Fruit fly (Drosophila melanogaster) whole organism: ENCODE measurements around the gene CG13601.

ENCODE experiments used
- CG8478 ChIP-seq: fragments of >200 bp; optimal IDR thresholded peaks from 2 replicates; lab custom pipeline; 2018; ENCODE audit warnings: inconsistent platforms
- Dll ChIP-seq: fragments of >200 bp; optimal IDR thresholded peaks from 2 replicates; lab custom pipeline; 2017
- EcR ChIP-seq, 2 experiments: fragments of >200 bp; optimal IDR thresholded peaks; 2 replicates each; lab custom pipeline; 2017; ENCODE audit warnings: missing biosample characterization in 2 of 2, missing genetic modification characterization in 2 of 2, missing genetic modification reagents in 2 of 2
- pan ChIP-seq: fragments of >200 bp; optimal IDR thresholded peaks from 2 replicates; lab custom pipeline; 2017
- psq ChIP-seq: fragments of >200 bp; optimal IDR thresholded peaks from 2 replicates; lab custom pipeline; 2017
- usp ChIP-seq: fragments of >200 bp; optimal IDR thresholded peaks from 2 replicates; lab custom pipeline; 2017; ENCODE audit warnings: missing biosample characterization, missing genetic modification characterization, mixed read lengths

Gene CG13601

DNA sequence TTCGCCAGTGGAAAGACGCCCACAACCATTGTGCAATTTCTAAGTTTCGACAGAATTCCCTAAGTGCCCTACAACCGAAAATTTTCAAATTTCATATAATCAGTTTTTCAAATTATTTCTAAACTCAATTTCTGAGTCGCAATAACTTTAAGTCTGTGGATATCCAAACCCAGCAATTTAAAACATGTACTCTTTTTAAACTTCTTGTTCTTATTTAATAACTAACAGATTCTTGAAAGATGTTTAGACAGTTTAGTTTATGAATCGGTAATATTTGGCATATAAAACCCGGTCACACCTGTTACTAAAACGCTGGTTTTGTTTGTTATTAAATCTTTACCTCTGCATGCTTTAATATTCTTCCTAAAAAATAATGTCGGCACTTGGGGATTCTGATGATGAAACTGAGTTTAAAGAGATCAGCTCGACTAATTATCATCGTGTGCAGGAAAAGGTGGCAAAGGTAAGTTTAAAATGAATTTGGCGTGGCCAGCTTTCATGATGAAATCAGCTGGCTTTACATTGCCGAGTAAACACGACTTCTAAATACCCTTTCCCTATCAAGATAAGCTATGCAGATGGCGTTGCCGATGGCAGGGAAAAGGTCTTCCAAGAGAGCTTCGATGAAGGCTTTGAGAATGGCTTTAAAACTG lies 1.6 kb upstream of the CG13601 start, which contains the start of the genes CG43998, CG43999 and CG31142:
Gene CG43998 (minus strand): TSS at position 51 of the 653 bp plus-strand sequence.
Gene CG43999 (minus strand): TSS at position 51 of the 653 bp plus-strand sequence.
Gene CG31142 (plus strand): TSS at position 294 of the 653 bp plus-strand sequence.
- TF ChIP-seq EcR (GFP tag; optimal IDR thresholded peaks at IDR 0.05; lab: Kevin White, UChicago) (no peak), CG8478 (lab: Kevin White, UChicago) (no peak), psq (lab: Kevin White, UChicago) (no peak), pan (lab: Kevin White, UChicago) (no peak), Dll (lab: Kevin White, UChicago) (no peak), usp (no peak)

DNA sequence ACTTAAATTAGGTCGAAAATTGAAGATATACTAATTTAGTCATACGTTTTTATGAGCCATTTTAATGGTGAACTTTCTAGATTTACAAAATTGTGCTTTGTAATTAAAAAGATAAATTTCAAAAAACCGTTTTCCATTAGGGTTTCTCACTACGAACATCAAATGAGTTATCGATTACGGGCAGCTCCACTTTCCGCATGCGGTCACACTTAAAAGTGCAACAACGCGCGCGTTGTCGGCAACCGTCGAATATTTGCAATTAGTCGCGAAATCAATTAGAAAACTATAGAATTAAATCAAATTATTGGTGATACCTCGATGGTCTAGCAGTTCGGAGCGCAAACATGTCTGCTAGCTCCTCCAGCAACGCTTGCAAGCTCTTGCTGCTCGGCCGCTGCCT lies 3.2 kb downstream of the CG13601 start, which contains the start of gene Ndc1:
Gene Ndc1 (plus strand): TSS at position 200 of the 400 bp plus-strand sequence.
- TF ChIP-seq CG8478 (lab: Kevin White, UChicago): no peak
- TF ChIP-seq pan (lab: Kevin White, UChicago): no peak
- TF ChIP-seq psq (lab: Kevin White, UChicago): no peak
- TF ChIP-seq usp: no peak
- no peak for TF ChIP-seq Dll (lab: Kevin White, UChicago)
- no peak for TF ChIP-seq EcR (GFP tag; optimal IDR thresholded peaks at IDR 0.05; lab: Kevin White, UChicago)

DNA sequence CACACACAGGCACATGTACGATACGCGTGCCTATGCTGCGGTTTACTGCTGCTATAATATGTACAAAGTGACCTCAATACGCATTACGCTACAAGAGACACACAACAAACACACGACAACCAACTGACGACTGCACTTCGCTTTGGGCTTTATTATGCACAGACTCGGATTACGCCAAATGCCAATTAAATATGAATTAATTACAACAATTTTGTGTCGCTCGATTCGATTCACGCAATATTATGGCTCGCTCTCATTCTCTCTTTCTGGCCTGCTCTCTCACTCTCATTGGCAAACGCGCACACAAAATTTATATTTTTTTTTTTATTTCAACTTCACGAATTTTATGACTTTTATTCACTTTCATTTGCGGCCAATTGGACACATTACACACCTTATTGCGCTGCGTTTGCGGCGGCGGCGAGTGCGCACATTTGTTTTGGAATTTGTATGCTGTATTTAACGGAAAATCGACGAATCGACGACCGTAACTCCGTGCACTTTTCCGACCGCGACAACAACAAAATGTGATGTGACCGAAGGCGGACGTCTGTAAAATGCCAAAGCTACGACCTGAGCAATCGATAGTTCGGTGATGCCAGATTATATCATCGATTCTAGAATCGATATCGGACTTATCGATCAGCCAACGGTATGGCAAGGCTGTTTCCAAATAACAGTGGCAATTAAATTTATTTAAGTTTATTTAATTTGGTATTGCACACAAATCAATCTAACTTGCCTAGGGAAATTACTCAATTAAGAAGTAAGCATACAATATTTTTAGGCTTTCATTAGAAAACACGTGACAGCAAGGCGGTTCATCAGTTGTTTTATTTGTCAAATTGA lies 4.7 kb downstream of the CG13601 start, which contains the start of the genes sba and CG31141:
Gene sba (minus strand): TSS at position 472 of the 849 bp plus-strand sequence.
Gene CG31141 (plus strand): TSS at position 799 of the 849 bp plus-strand sequence.
- no peak for TF ChIP-seq EcR (GFP tag; optimal IDR thresholded peaks at IDR 0.05; lab: Kevin White, UChicago)
- no peak for TF ChIP-seq usp
- no peak for TF ChIP-seq pan (lab: Kevin White, UChicago)
- TF ChIP-seq Dll (lab: Kevin White, UChicago): no peak
- no peak for TF ChIP-seq psq (lab: Kevin White, UChicago)

DNA sequence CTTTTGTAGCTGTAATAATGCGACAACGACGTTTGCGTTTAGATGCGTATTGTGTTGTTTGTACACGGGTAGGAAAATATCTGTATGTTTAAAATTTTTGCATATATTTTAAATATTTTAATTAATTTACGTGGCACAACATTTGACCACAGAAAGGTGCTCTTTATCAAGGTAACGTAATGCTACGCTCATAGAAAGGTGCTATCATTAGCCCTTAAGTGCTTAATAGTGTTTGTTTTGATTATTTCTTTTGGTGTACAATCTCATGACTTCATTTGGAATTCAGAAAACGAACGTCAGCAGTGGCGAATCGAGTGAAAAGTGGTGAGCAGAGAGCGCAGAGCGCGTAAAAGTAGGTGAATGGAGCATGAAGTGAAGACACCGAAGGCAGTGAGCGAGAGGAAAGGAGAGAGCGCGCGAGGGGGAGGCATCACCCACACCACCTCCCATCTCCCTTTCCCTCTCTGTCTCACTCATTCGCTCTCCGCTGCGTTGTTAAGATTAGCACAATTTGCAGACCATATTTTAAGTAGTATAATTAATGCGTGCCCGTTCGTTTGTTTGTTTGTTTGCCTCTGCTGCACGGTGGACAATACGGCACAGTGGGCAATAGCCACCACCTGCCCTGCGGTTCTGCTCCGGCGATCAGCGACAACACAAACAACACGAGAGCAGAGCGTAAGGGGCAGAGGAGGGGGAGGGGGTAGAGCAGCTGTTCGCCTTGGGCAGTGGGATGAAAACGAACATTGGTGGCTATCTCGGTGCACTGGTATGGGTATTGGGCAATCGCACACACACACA lies 5.5 kb downstream of the CG13601 start:
- TF ChIP-seq CG8478 (lab: Kevin White, UChicago) (no peak), usp (no peak), pan (lab: Kevin White, UChicago) (no peak), psq (lab: Kevin White, UChicago) (no peak), Dll (lab: Kevin White, UChicago) (no peak), EcR (GFP tag; optimal IDR thresholded peaks at IDR 0.05; lab: Kevin White, UChicago) (no peak)

DNA sequence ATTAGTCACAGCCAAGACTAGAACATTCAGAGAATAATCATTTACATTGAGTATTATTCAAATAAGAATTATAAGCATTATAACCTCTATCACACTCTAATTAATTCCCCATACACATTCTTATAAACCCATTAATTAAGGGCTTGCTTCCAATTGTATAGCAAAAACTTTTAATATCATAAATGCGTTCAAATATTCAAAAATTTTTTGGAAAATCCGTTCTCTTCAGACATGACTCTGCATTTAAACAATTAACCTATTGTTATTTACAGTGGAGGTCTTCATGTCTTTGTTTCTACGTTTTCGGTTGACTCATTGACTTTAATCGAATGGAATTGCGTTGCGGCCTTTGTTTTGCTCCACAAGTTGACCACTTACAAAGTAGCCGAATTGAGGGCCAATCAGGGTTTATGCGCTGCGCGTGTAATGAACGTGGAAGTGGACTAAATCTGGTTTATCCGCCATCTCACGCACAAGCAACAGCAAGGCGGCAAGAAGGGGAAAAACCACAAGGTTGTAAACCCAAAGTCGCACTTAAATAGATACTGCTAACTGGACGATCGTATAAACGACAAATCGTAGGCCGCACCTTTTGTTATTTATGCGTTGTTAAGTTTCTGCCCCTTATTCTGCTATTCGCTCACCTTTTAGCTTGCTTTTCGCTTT lies 6.4 kb downstream of the CG13601 start:
- TF ChIP-seq EcR (GFP tag; optimal IDR thresholded peaks at IDR 0.05; lab: Kevin White, UChicago): no peak
- TF ChIP-seq usp: no peak
- TF ChIP-seq pan (lab: Kevin White, UChicago): no peak
- no peak for TF ChIP-seq CG8478 (lab: Kevin White, UChicago)
- no peak for TF ChIP-seq psq (lab: Kevin White, UChicago)
- TF ChIP-seq Dll (lab: Kevin White, UChicago): no peak

DNA sequence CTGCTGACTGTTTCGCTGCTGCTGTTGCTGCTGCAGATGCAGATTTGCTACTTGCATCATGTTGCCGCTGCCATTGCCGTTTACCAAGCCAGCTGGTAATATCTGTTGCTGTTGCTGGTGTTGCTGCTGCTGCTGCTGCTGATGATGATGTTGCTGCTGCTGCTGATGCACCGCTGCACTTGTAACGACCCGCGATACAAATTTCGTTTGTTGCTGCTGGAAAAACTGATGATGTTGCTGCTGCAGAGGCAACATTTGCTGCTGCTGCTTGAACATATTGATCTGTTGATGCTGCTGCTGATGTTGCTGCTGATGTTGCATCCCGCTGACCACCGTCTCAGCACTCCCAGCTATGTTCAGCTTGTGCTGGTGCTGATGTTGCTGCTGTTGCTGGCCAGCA lies 7.0 kb downstream of the CG13601 start:
- TF ChIP-seq EcR (GFP tag; optimal IDR thresholded peaks at IDR 0.05; lab: Kevin White, UChicago): no peak
- TF ChIP-seq usp: no peak
- TF ChIP-seq psq (lab: Kevin White, UChicago): no peak
- no peak for TF ChIP-seq pan (lab: Kevin White, UChicago)
- no peak for TF ChIP-seq CG8478 (lab: Kevin White, UChicago)
- no peak for TF ChIP-seq Dll (lab: Kevin White, UChicago)

DNA sequence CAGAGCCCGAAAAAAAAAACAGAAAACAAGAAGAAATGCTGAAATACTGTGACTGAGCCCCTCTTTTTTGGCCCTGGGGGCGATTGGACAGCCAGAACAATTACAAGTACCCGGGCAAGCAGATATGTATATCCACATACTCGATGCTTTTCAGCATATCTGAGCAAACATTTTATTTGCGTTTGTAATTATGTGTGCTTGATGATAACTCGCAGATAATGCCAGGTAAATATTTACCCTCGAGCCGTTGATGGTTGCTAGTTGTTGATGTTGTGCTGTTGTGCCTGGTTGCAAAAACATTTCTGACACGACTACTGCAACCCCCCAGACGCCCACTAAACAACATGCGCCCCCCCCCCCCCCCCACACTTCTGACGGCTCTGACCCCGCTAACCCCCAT lies 8.1 kb downstream of the CG13601 start:
- no peak for TF ChIP-seq Dll (lab: Kevin White, UChicago)
- no peak for TF ChIP-seq CG8478 (lab: Kevin White, UChicago)
- TF ChIP-seq psq (lab: Kevin White, UChicago): no peak
- TF ChIP-seq usp: no peak
- TF ChIP-seq pan (lab: Kevin White, UChicago): no peak
- no peak for TF ChIP-seq EcR (GFP tag; optimal IDR thresholded peaks at IDR 0.05; lab: Kevin White, UChicago)

DNA sequence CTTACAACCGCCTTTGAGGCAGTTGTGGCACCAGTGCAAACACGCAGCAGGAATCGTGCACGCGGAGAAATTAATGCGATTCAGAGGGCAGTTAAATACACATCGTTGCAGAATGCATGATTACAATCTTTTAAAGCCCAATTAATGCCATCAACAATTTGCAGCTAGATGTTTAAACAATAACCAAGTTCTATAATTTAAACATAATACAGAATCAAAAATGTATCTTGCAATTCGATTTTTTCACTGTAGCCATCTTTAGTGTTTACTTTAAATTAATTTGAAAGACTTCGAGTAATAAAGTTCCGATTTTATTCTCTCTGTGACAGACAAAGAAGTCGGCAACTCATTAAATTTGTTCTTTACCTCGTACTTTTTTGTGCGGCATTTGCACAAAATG lies 11.5 kb downstream of the CG13601 start:
- TF ChIP-seq Dll (lab: Kevin White, UChicago) (peak; percentile 2), CG8478 (lab: Kevin White, UChicago) (no peak), psq (lab: Kevin White, UChicago) (no peak), EcR (GFP tag; optimal IDR thresholded peaks at IDR 0.05; lab: Kevin White, UChicago) (no peak), pan (lab: Kevin White, UChicago) (no peak)

DNA sequence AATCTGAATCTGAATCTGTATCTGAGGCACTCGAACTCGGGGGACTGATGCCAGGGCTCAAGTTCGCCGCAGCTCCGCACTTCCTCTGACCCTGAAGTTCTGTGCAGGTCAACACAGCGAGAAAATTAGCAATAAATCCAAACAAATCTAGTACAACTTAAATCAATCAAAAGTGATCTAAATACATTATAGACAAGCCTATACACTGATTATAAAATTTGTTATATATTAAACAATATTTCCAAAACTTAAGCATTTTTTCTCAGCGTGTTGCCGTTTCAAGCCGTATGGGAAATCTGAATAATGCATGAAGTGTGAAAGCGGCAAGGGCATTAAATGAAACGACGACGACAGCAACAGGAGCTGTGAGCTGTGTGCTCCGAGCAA lies 12.4 kb downstream of the CG13601 start:
- TF ChIP-seq CG8478 (lab: Kevin White, UChicago): no peak

DNA sequence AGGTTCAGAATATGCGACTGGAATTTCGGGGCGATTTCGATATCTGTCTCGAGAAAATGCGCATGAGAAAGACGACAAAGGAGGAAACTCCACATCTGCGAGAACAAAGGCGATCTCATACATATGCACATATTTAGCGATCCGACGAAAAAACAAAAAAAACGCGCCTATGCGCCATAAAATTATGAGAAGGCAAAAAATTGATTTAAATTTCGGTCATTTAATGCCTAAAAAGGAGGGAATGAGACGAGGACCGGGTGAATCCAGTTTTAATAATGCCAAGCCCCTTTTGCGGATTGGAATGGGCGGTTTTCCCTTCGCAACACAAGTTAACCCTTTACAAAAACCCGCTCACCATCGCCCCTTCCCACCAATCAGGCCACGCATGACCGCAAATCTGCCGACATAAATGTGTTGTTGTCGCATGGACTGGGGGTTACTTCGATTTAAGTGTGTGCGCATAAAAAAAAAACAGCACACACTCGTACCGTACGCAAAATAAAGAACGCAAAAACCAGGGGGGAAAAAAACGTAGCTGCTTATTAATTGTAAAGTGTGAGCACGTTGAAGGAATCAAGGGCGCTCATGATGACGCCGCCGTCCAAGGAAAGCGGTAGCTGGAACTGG lies 12.9 kb downstream of the CG13601 start:
- TF ChIP-seq pan (lab: Kevin White, UChicago) (no peak), Dll (lab: Kevin White, UChicago) (peak; percentile 68)
